Fruit fly (Drosophila melanogaster) S2 (cell line): ENCODE results near the gene CG5676.

Source experiments
- CG8478 ChIP-seq: fragments of >200 bp; optimal IDR thresholded peaks from 2 replicates; lab custom pipeline; 2018
- CTCF ChIP-seq, 2 experiments: fragments of >200 bp; optimal IDR thresholded peaks; 2 replicates each; lab custom pipeline; 2018

CG5676 gene

DNA sequence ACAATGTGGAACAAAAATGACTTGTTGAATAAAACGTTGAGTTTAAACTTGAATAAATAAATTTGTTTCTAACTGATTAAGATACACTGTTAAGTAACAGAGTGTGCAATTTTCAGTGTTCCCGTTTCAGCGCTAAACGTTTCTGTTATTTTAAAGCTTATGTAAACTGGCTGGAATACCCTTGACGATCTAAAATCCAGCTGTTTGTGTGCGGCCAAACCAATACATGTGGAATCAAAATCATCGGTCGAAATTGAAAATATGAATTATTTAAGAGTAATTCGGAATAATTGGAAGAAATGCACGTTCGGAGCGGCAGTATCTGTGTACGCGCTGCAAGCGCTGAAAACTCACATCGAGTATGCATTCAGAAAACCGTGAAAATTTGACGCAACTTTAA, 14.2 kb upstream of the CG5676 start, which contains the start of gene Mulk:
Gene Mulk, plus strand, starts transcription at position 198 of the 400 bp plus-strand sequence.
- TF ChIP-seq CTCF (optimal IDR thresholded peaks at IDR 0.05; lab: Kevin White, UChicago), result no peak
- TF ChIP-seq CG8478 (lab: Kevin White, UChicago), result no peak

dm6 chr2L:10268688-10269087, 13.0 kb upstream of the CG5676 start, which contains the start of gene CG4957:
Gene CG4957 (plus strand): TSS chr2L:10268872.
- TF ChIP-seq CTCF (optimal IDR thresholded peaks at IDR 0.05; lab: Kevin White, UChicago) (no peak), CG8478 (lab: Kevin White, UChicago) (no peak)

dm6 chr2L:10266511-10266910, 10.8 kb upstream of the CG5676 start, which contains the start of gene CG4953:
Gene CG4953 (plus strand): TSS chr2L:10266703.
- TF ChIP-seq CG8478 (lab: Kevin White, UChicago) (no peak), CTCF (optimal IDR thresholded peaks at IDR 0.05; lab: Kevin White, UChicago) (no peak)

dm6 chr2L:10265129-10265528, 9.4 kb upstream of the CG5676 start, which contains the start of gene Mob3:
Gene Mob3 (plus strand): TSS chr2L:10265336.
- TF ChIP-seq CTCF (optimal IDR thresholded peaks at IDR 0.05; lab: Kevin White, UChicago) (no peak), CG8478 (lab: Kevin White, UChicago) (no peak)

- TF ChIP-seq CTCF (optimal IDR thresholded peaks at IDR 0.05; lab: Kevin White, UChicago) (no peak), CG8478 (lab: Kevin White, UChicago) (no peak)
Observed at dm6 chr2L:10263830-10264634, 8.3 kb upstream of the CG5676 start, which contains the start of gene REPTOR-BP. Gene REPTOR-BP (plus strand): TSS chr2L:10264125.

DNA sequence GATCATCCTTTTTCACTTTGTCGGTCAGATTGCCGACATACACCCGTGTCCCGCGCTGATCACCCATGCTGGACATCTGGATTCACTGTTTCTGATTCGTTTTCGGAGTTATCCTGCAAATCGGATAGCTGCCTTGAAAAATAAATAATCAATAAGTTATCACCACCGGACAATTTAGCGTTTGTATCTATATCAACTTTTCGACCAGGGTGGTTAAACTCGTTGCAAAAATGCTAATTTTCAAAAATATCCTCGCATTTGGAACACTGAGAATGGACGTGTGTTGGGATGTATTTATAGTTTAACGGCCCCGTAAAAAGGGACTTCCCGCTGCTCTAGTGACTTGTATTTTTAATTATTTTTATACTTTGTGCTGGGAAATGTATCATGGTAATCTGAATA, 7.7 kb upstream of the CG5676 start, which contains the start of gene Rsf1:
Gene Rsf1, minus strand, starts transcription at position 212 of the 402 bp plus-strand sequence.
- TF ChIP-seq CTCF (optimal IDR thresholded peaks at IDR 0.05; lab: Kevin White, UChicago), result peak in 1 of 2 experiments; percentile 13
- no peak for TF ChIP-seq CG8478 (lab: Kevin White, UChicago)

- TF ChIP-seq CG8478 (lab: Kevin White, UChicago) (no peak), CTCF (optimal IDR thresholded peaks at IDR 0.05; lab: Kevin White, UChicago) (no peak)
Observed at dm6 chr2L:10261774-10262173, 6.1 kb upstream of the CG5676 start.

DNA sequence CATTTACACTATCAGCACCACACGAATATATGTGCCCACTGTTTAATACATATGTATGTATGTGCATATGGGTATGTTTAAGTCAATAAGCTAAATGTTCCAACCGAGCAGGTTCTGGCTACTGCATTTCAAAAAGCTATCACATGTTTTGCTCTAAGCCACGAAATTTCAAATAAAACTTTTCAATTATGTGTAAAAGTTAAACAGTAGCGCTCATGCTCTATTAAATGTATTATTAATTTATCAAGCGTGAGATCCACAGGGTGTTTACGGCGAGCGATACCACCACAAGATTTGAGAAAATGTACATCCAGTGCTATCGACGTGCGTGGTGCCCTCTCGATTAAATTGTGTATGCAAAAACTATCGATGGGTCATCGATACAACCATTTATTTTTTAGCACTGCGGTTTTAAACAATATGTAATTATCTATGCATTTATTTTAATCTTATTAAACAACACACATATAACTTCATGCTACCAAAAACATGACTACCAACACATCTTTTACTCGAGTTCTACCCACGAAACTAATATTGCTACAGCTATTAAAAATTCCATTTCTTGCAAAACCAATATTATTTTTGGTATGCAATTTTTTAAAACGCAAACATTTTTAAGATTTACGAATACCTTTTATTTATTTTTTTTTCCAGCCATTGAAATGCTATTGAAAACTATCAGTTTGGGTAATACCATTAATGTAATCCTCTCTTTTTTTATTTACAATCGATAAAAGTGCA, 5.2 kb upstream of the CG5676 start, which contains the start of gene Pten:
Gene Pten, minus strand, starts transcription at position 300 of the 744 bp plus-strand sequence.
- peak in 1 of 2 experiments; percentile 3 for TF ChIP-seq CTCF (optimal IDR thresholded peaks at IDR 0.05; lab: Kevin White, UChicago)
- TF ChIP-seq CG8478 (lab: Kevin White, UChicago), result no peak

DNA sequence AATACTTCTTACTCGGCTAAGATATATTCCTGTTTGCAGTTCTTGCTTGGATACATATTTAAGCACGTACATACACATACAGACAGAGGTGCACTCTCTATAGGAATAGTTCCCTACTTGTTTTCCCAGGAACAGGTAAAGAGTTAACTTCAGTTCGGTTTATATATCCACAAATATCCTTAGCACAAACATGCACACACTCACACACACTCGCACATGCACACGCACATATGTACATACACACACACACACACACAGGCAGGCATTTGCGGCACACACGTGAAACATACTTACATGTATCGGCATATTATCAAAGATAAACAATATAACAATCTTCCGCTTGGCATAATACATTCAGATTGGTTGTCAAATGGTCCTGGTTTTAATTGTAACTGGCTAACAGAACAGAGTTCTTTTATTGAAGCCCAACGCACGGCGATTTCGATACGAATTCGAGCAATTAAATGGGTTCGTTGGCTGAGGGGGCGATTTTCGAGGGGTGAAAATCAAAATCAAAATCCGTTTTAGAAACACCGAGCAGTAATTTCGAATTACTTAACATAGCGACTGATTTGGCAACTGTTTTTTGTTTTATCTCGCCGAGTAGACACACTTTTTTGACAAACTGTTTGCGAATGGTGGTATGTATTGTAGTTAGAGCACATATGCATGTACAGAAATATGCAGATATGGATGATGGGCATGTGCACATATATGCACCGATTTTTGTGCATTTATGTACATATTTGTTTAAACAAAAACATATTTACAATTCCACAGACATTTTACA, 4.5 kb upstream of the CG5676 start:
- TF ChIP-seq CTCF (optimal IDR thresholded peaks at IDR 0.05; lab: Kevin White, UChicago), result no peak
- no peak for TF ChIP-seq CG8478 (lab: Kevin White, UChicago)

dm6 chr2L:10251592-10251991, 4.1 kb downstream of the CG5676 start, which contains the start of gene Ror:
Gene Ror (plus strand): TSS chr2L:10251843.
- TF ChIP-seq CG8478 (lab: Kevin White, UChicago) (no peak), CTCF (optimal IDR thresholded peaks at IDR 0.05; lab: Kevin White, UChicago) (no peak)

dm6 chr2L:10250441-10250847, 5.2 kb downstream of the CG5676 start, which contains the start of the genes bsk and CG31717:
Gene bsk (minus strand): TSS chr2L:10250501.
Gene CG31717 (plus strand): TSS chr2L:10250737.
- no peak for TF ChIP-seq CTCF (optimal IDR thresholded peaks at IDR 0.05; lab: Kevin White, UChicago)
- TF ChIP-seq CG8478 (lab: Kevin White, UChicago), result no peak

DNA sequence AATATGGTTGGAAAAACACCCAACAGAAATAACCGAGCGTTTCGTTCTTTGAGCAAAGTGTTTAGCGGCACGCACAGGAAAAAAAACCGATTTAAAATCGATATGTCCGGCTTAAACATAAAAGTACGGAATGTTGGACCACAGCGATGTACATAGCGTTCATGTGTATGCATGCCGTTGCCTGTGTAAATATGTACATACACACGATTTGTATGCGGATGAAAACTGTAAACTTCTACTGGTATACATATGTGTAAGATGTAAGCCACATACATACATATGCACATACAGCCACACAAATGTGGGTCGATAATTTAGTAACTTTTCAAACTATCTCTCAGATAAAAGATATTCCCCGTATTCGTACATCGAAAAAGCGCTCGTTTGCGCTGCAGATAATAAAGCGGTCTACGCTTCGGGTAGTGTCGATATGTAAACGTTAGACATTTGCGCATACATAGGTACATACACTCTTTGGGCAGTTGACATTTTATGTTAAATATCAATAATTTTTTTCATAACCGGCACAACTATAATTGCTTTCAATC, 6.0 kb downstream of the CG5676 start:
- no peak for TF ChIP-seq CG8478 (lab: Kevin White, UChicago)
- no peak for TF ChIP-seq CTCF (optimal IDR thresholded peaks at IDR 0.05; lab: Kevin White, UChicago)

DNA sequence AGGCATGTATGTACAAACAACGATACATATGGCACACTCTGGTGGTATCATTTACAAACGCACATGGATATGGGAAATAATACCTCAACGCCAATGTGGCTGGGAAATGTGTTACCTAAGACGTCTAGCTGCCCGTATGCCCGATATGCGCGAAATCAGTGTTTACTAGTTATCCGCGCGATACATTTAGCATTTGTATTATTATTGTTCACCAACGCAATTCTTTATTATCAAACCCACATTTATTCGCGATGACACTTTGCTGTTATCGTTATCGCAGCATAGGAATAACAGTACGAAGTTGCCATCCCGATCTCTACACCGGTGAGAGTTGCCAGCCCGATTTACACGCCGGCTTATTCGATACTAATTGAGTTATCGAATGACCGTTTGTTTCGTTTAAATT, 8.9 kb downstream of the CG5676 start, which contains the start of gene chico:
Gene chico, minus strand, starts transcription at position 294 of the 406 bp plus-strand sequence.
- TF ChIP-seq CG8478 (lab: Kevin White, UChicago) (no peak), CTCF (optimal IDR thresholded peaks at IDR 0.05; lab: Kevin White, UChicago) (peak; percentile 45 to 46)
